Fruit fly (Drosophila melanogaster) whole organism, pupa: ENCODE data around the gene CG17544.

Experiments used
- CG10348 ChIP-seq: fragments of 200-800 bp; sonication (Bioruptor generic); IDR thresholded peaks from 2 replicates; pipeline ENCODE4 v1.3.6; 2022; ENCODE audit warnings: missing biosample characterization, missing genetic modification characterization
- CG12605 ChIP-seq: fragments of 200-800 bp; sonication (Bioruptor generic); IDR thresholded peaks from 2 replicates; pipeline ENCODE4 v1.3.6; 2022; ENCODE audit warnings: missing biosample characterization, missing genetic modification characterization
- CG13204 ChIP-seq: fragments of 200-800 bp; sonication (Bioruptor generic); optimal IDR thresholded peaks from 2 replicates; lab custom pipeline; 2018; ENCODE audit warnings: missing biosample characterization, mild to moderate bottlenecking, missing genetic modification characterization, moderate library complexity
- CG14655 ChIP-seq: fragments of 200-800 bp; sonication (Bioruptor generic); optimal IDR thresholded peaks from 3 replicates; lab custom pipeline; 2017; ENCODE audit warnings: mild to moderate bottlenecking, missing biosample characterization, missing genetic modification reagents, missing genetic modification characterization
- CG15710 ChIP-seq: fragments of 200-800 bp; sonication (Bioruptor generic); optimal IDR thresholded peaks from 2 replicates; lab custom pipeline; 2018; ENCODE audit warnings: missing biosample characterization, mild to moderate bottlenecking, missing genetic modification characterization, moderate library complexity
- CG17806 ChIP-seq: fragments of 200-800 bp; sonication (Bioruptor generic); optimal IDR thresholded peaks from 2 replicates; lab custom pipeline; 2018; ENCODE audit warnings: missing biosample characterization, mild to moderate bottlenecking, missing genetic modification characterization, moderate library complexity
- CG32121 ChIP-seq: fragments of 200-800 bp; sonication (Bioruptor generic); IDR thresholded peaks from 2 replicates; pipeline ENCODE4 v1.3.6; 2022; ENCODE audit warnings: missing biosample characterization, missing genetic modification characterization
- CG34367 ChIP-seq: fragments of 200-800 bp; sonication (Bioruptor generic); optimal IDR thresholded peaks from 2 replicates; lab custom pipeline; 2018; ENCODE audit warnings: missing biosample characterization, mild to moderate bottlenecking, missing genetic modification characterization
- CG4496 ChIP-seq: fragments of 200-800 bp; sonication (Bioruptor generic); IDR thresholded peaks from 3 replicates; pipeline ENCODE4 v1.3.6; 2022; ENCODE audit warnings: missing biosample characterization, missing genetic modification characterization
- CG8159 ChIP-seq: fragments of 200-800 bp; sonication (Bioruptor generic); optimal IDR thresholded peaks from 3 replicates; lab custom pipeline; 2018; ENCODE audit warnings: missing biosample characterization, mild to moderate bottlenecking, missing genetic modification characterization, moderate library complexity
- CG8301 ChIP-seq: fragments of 200-800 bp; sonication (Bioruptor generic); optimal IDR thresholded peaks from 2 replicates; lab custom pipeline; 2018; ENCODE audit warnings: missing biosample characterization, mild to moderate bottlenecking, missing genetic modification characterization
- CG9948 ChIP-seq: fragments of 200-800 bp; sonication (Bioruptor generic); optimal IDR thresholded peaks from 2 replicates; lab custom pipeline; 2018; ENCODE audit warnings: missing biosample characterization, mild to moderate bottlenecking, missing genetic modification characterization, moderate library complexity
- D1 ChIP-seq: fragments of 200-800 bp; sonication (Bioruptor generic); optimal IDR thresholded peaks from 2 replicates; lab custom pipeline; 2018; ENCODE audit warnings: missing biosample characterization, mild to moderate bottlenecking, missing genetic modification characterization, moderate library complexity
- EcR ChIP-seq: fragments of 200-800 bp; sonication (Bioruptor generic); optimal IDR thresholded peaks from 3 replicates; lab custom pipeline; 2019; ENCODE audit warnings: missing biosample characterization, missing genetic modification characterization, mild to moderate bottlenecking, moderate library complexity, missing genetic modification reagents
- Ets98B ChIP-seq: fragments of 200-800 bp; sonication (Bioruptor generic); IDR thresholded peaks from 2 replicates; pipeline ENCODE4 v1.3.6; 2022; ENCODE audit warnings: missing biosample characterization, missing genetic modification characterization
- Pif1A ChIP-seq: fragments of 200-800 bp; sonication (Bioruptor generic); optimal IDR thresholded peaks from 3 replicates; lab custom pipeline; 2016; ENCODE audit warnings: missing biosample characterization, missing genetic modification characterization
- Pif1B ChIP-seq: fragments of 200-800 bp; sonication (Bioruptor generic); optimal IDR thresholded peaks from 3 replicates; lab custom pipeline; 2016; ENCODE audit warnings: missing biosample characterization, missing genetic modification characterization
- Snoo ChIP-seq: fragments of 200-800 bp; sonication (Bioruptor generic); optimal IDR thresholded peaks from 3 replicates; lab custom pipeline; 2017; ENCODE audit warnings: missing biosample characterization, mild to moderate bottlenecking, missing genetic modification characterization, inconsistent platforms
- fd96Ca ChIP-seq: fragments of 200-800 bp; sonication (Bioruptor generic); IDR thresholded peaks from 3 replicates; pipeline ENCODE4 v1.3.6; 2022; ENCODE audit warnings: missing biosample characterization, missing genetic modification characterization
- gl ChIP-seq: fragments of 200-800 bp; sonication (Bioruptor generic); optimal IDR thresholded peaks from 2 replicates; lab custom pipeline; 2018; ENCODE audit warnings: missing biosample characterization, mild to moderate bottlenecking, missing genetic modification characterization
- rn ChIP-seq: fragments of 200-800 bp; sonication (Bioruptor generic); IDR thresholded peaks from 2 replicates; pipeline ENCODE4 v1.3.6; 2022; ENCODE audit warnings: missing biosample characterization, missing genetic modification characterization

The CG17544 gene

dm6 chr2L:19398317-19399234 is at the start of gene CG17544:
Gene CG17544 (minus strand): TSS chr2L:19398493.
- TF ChIP-seq Pif1B (GFP tag; lab: Kevin White, UChicago) (no peak), CG14655 (GFP tag; lab: Kevin White, UChicago) (peak; percentile 88), CG32121 (GFP tag; lab: Robert Waterston, UW) (peak; percentile 49; the same call in 1 of the 2 replicates), fd96Ca (GFP tag; lab: Robert Waterston, UW) (peak; percentile 66), CG34367 (tag; lab: Kevin White, UChicago) (peak; percentile 63), CG13204 (GFP tag; lab: Kevin White, UChicago) (peak; percentile 71), CG12605 (peak; percentile 76), CG9948 (peak; percentile 84), Pif1A (GFP tag; lab: Kevin White, UChicago) (peak; percentile 41), CG17806 (tag; lab: Kevin White, UChicago) (peak; percentile 77), CG15710 (tag; lab: Kevin White, UChicago) (peak; percentile 83), Snoo (tag; lab: Kevin White, UChicago) (peak; percentile 83), D1 (tag; lab: Kevin White, UChicago) (no peak), Ets98B (peak; percentile 46), CG8301 (peak; percentile 51), CG10348 (GFP tag; lab: Robert Waterston, UW) (no peak), CG8159 (peak; percentile 85), rn (no peak; the same call in 1 of the 2 replicates), gl (tag; lab: Kevin White, UChicago) (no peak), CG4496 (GFP tag; lab: Robert Waterston, UW) (peak; percentile 56; the same call in 2 of the 3 replicates), EcR (no peak)

dm6 chr2L:19444734-19445140 is 46.4 kb upstream of the CG17544 start, which contains the start of gene Hs2st:
Gene Hs2st (minus strand): TSS chr2L:19444750.
- TF ChIP-seq fd96Ca (GFP tag; lab: Robert Waterston, UW), result peak; percentile 94
- TF ChIP-seq D1 (tag; lab: Kevin White, UChicago), result no peak
- TF ChIP-seq CG9948, result peak; percentile 82
- peak; percentile 79 for TF ChIP-seq Ets98B
- peak; percentile 85 for TF ChIP-seq CG4496 (GFP tag; lab: Robert Waterston, UW)
- TF ChIP-seq CG14655 (GFP tag; lab: Kevin White, UChicago), result no peak
- peak; percentile 64 for TF ChIP-seq CG12605
- peak; percentile 90 for TF ChIP-seq CG32121 (GFP tag; lab: Robert Waterston, UW)
- TF ChIP-seq gl (tag; lab: Kevin White, UChicago), result peak; percentile 71
- no peak for TF ChIP-seq Pif1B (GFP tag; lab: Kevin White, UChicago)
- peak; percentile 84 for TF ChIP-seq CG34367 (tag; lab: Kevin White, UChicago)
- TF ChIP-seq Snoo (tag; lab: Kevin White, UChicago), result peak; percentile 87
- peak; percentile 58 for TF ChIP-seq EcR
- 0 out of 2 replicates have a peak, but pooled peaks have one; percentile 36 for TF ChIP-seq CG10348 (GFP tag; lab: Robert Waterston, UW)
- peak; percentile 82 for TF ChIP-seq CG8301
- TF ChIP-seq CG17806 (tag; lab: Kevin White, UChicago), result peak; percentile 82
- TF ChIP-seq CG13204 (GFP tag; lab: Kevin White, UChicago), result no peak
- peak; percentile 89 for TF ChIP-seq CG15710 (tag; lab: Kevin White, UChicago)
- TF ChIP-seq Pif1A (GFP tag; lab: Kevin White, UChicago), result no peak
- peak; percentile 85 for TF ChIP-seq rn
- peak; percentile 85 for TF ChIP-seq CG8159
- TF ChIP-seq, all 21 proteins: peak for 16

- TF ChIP-seq CG9948 (no peak), Pif1B (GFP tag; lab: Kevin White, UChicago) (no peak), CG10348 (GFP tag; lab: Robert Waterston, UW) (no peak), CG17806 (tag; lab: Kevin White, UChicago) (no peak), rn (no peak), Snoo (tag; lab: Kevin White, UChicago) (no peak), CG8159 (no peak), gl (tag; lab: Kevin White, UChicago) (no peak), CG12605 (no peak), Ets98B (no peak), D1 (tag; lab: Kevin White, UChicago) (no peak), CG15710 (tag; lab: Kevin White, UChicago) (no peak)
Observed at dm6 chr2L:19442627-19443026, 44.3 kb upstream of the CG17544 start, which contains the start of gene CG10237. Gene CG10237 (minus strand): TSS chr2L:19442727.

dm6 chr2L:19441791-19442190 is 43.5 kb upstream of the CG17544 start, which contains the start of gene RanGAP:
Gene RanGAP (plus strand): TSS chr2L:19441959.
- no peak for TF ChIP-seq EcR
- no peak for TF ChIP-seq CG34367 (tag; lab: Kevin White, UChicago)
- TF ChIP-seq CG13204 (GFP tag; lab: Kevin White, UChicago), result no peak
- TF ChIP-seq rn, result 0 out of 2 replicates have a peak, but pooled peaks have one; percentile 6
- TF ChIP-seq CG32121 (GFP tag; lab: Robert Waterston, UW), result peak; percentile 16; the same call in 1 of the 2 replicates
- no peak for TF ChIP-seq Snoo (tag; lab: Kevin White, UChicago)
- no peak for TF ChIP-seq D1 (tag; lab: Kevin White, UChicago)
- TF ChIP-seq CG9948, result peak; percentile 50
- peak; percentile 58 for TF ChIP-seq CG14655 (GFP tag; lab: Kevin White, UChicago)
- TF ChIP-seq Pif1A (GFP tag; lab: Kevin White, UChicago), result no peak
- TF ChIP-seq CG8301, result peak; percentile 36
- no peak for TF ChIP-seq Ets98B
- TF ChIP-seq gl (tag; lab: Kevin White, UChicago), result no peak
- TF ChIP-seq CG10348 (GFP tag; lab: Robert Waterston, UW), result no peak
- TF ChIP-seq CG12605, result no peak; the same call in 1 of the 2 replicates
- peak; percentile 25; the same call in 1 of the 3 replicates for TF ChIP-seq CG4496 (GFP tag; lab: Robert Waterston, UW)
- TF ChIP-seq fd96Ca (GFP tag; lab: Robert Waterston, UW), result peak; percentile 48; the same call in 2 of the 3 replicates
- TF ChIP-seq Pif1B (GFP tag; lab: Kevin White, UChicago), result no peak
- TF ChIP-seq CG17806 (tag; lab: Kevin White, UChicago), result peak; percentile 31
- TF ChIP-seq CG8159, result peak; percentile 28
- peak; percentile 12 for TF ChIP-seq CG15710 (tag; lab: Kevin White, UChicago)
